Worm (Caenorhabditis elegans) whole organism, L2 larva: ENCODE data around the gene R09F10.5.

Experiments used
- R02D3.7 ChIP-seq: fragments of 150-350 bp; optimal IDR thresholded peaks from 2 replicates; lab custom pipeline; 2014; ENCODE audit warnings: missing biosample characterization, missing genetic modification characterization
- alr-1 ChIP-seq: fragments of 150-350 bp; optimal IDR thresholded peaks from 2 replicates; lab custom pipeline; 2014; ENCODE audit warnings: missing biosample characterization, missing genetic modification characterization
- ama-1 ChIP-seq: fragments of 150-350 bp; optimal IDR thresholded peaks from 2 replicates; lab custom pipeline; 2018; ENCODE audit warnings: inconsistent platforms
- ceh-16 ChIP-seq: fragments of 150-350 bp; optimal IDR thresholded peaks from 2 replicates; lab custom pipeline; 2014; ENCODE audit warnings: missing biosample characterization, missing genetic modification characterization
- ceh-82 ChIP-seq: fragments of 150-350 bp; optimal IDR thresholded peaks from 2 replicates; lab custom pipeline; 2014; ENCODE audit warnings: missing biosample characterization, missing genetic modification characterization
- elt-3 ChIP-seq: sonication (generic microtip); optimal IDR thresholded peaks from 2 replicates; lab custom pipeline; 2017; ENCODE audit warnings: missing biosample characterization, missing genetic modification characterization
- lsy-2 ChIP-seq, 2 experiments: fragments of 150-350 bp in 1 of 2; sonication (generic microtip) in 1 of 2; optimal IDR thresholded peaks; 2 replicates each; lab custom pipeline; 2014 to 2017; ENCODE audit warnings: missing biosample characterization in 2 of 2, missing genetic modification characterization in 2 of 2
- mdl-1 ChIP-seq, 2 experiments: fragments of 150-350 bp in 1 of 2; sonication (generic microtip) in 1 of 2; optimal IDR thresholded peaks; 2 replicates each; lab custom pipeline; 2017; ENCODE audit warnings: missing biosample characterization in 2 of 2, missing genetic modification characterization in 2 of 2
- nhr-237 ChIP-seq: fragments of 150-350 bp; optimal IDR thresholded peaks from 2 replicates; lab custom pipeline; 2014; ENCODE audit warnings: missing biosample characterization, missing genetic modification characterization
- nhr-25 ChIP-seq: fragments of 150-350 bp; sonication (generic microtip); optimal IDR thresholded peaks from 3 replicates; lab custom pipeline; 2014; ENCODE audit warnings: missing biosample characterization, missing genetic modification characterization
- snpc-4 ChIP-seq: fragments of 150-350 bp; optimal IDR thresholded peaks from 2 replicates; lab custom pipeline; 2014; ENCODE audit warnings: missing biosample characterization, missing genetic modification characterization
- unc-62 ChIP-seq: fragments of 150-350 bp; optimal IDR thresholded peaks from 2 replicates; lab custom pipeline; 2014; ENCODE audit warnings: missing biosample characterization, missing genetic modification reagents, missing genetic modification characterization
- ztf-11 ChIP-seq: sonication (generic microtip); optimal IDR thresholded peaks from 2 replicates; lab custom pipeline; 2017; ENCODE audit warnings: missing biosample characterization, missing genetic modification characterization

DNA sequence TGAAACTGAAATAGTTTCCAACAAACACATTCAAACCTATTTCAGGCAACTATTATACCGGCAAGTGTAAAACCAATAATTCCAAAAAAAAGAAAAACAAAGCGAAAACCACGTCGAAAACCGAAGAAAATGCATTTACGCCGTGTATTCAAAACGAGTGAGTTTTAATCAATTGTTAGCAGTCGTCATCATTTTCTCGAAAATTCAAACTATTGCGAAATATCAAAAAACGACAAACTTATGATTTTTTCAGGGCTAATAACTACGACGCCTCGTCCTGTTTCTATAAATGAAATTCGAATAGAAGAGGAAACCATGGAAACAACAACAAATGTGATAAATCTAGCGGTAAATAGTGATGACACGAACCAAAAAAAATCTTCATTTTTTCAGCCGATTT is 21.3 kb downstream of the R09F10.5 start:
- TF ChIP-seq lsy-2 (tag; optimal IDR thresholded peaks at IDR 0.05; lab: Kevin White, UChicago) (no peak), snpc-4 (no peak), ceh-16 (tag; lab: Kevin White, UChicago) (no peak), nhr-237 (tag; lab: Kevin White, UChicago) (no peak), ceh-82 (tag; lab: Kevin White, UChicago) (no peak), alr-1 (no peak), R02D3.7 (no peak), ama-1 (no peak), nhr-25 (tag; lab: Kevin White, UChicago) (no peak), unc-62 (GFP tag; lab: Kevin White, UChicago) (no peak), mdl-1 (tag; optimal IDR thresholded peaks at IDR 0.05; lab: Kevin White, UChicago) (no peak), elt-3 (tag; lab: Kevin White, UChicago) (no peak), ztf-11 (tag; lab: Kevin White, UChicago) (no peak)
